Worm (Caenorhabditis elegans): Measurements from ENCODE around the gene C55A6.12.

C55A6.12 gene

ce11 chrV:11497475-11497874 is 5.5 kb downstream of the C55A6.12 start:
- TF ChIP-seq nhr-23 (tag; optimal IDR thresholded peaks at IDR 0.05) (no peak), egl-5 (tag; optimal IDR thresholded peaks at IDR 0.05) (no peak), skn-1 (tag; optimal IDR thresholded peaks at IDR 0.05) (no peak), lin-39 (tag; optimal IDR thresholded peaks at IDR 0.05) (no peak), ztf-11 (tag; optimal IDR thresholded peaks at IDR 0.05) (no peak), fkh-2 (tag; optimal IDR thresholded peaks at IDR 0.05) (no peak), nfya-1 (tag; optimal IDR thresholded peaks at IDR 0.05; ENCODE audit: insufficient read depth) (no peak), ZK546.5 (tag; optimal IDR thresholded peaks at IDR 0.05) (no peak), nhr-76 (tag; optimal IDR thresholded peaks at IDR 0.05) (no peak), nhr-28 (tag; optimal IDR thresholded peaks at IDR 0.05) (no peak), R02D3.7 (tag; optimal IDR thresholded peaks at IDR 0.05) (no peak)

DNA sequence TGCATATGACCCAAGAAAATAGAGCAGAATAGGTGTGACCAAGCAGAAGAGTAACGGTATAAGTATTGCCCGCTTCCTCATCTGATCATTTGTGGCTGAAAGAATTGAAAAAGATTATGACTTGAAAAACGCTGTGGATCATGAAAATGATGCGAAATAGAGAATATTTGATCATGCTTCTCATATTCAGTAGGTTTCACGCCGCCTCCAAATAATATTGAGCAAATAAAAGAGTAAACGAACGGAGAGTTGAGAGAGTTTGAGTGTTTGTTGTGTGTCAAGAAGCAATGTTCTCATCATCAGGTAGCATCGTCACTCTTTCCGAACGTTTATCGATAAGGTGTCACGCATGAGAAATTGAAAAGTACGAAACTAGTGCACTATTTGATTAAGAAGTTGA is 6.6 kb downstream of the C55A6.12 start, which contains the start of gene htrl-1:
TSS of gene htrl-1 (minus strand) at position 101 of the 400 bp plus-strand sequence.
- TF ChIP-seq ama-1 (optimal IDR thresholded peaks at IDR 0.05): no peak
- TF ChIP-seq pha-4 (tag; optimal IDR thresholded peaks at IDR 0.05): peak; percentile 10

ce11 chrV:11492456-11492855 is 10.5 kb downstream of the C55A6.12 start, which contains the start of gene T11F9.21:
Gene T11F9.21, plus strand, starts transcription at chrV:11492756.
- TF ChIP-seq ceh-16 (tag; optimal IDR thresholded peaks at IDR 0.05) (no peak), nhr-237 (tag; optimal IDR thresholded peaks at IDR 0.05) (no peak), skn-1 (tag; optimal IDR thresholded peaks at IDR 0.05) (no peak), unc-62 (GFP tag; optimal IDR thresholded peaks at IDR 0.05) (no peak), egl-5 (tag; optimal IDR thresholded peaks at IDR 0.05) (no peak), nhr-23 (tag; optimal IDR thresholded peaks at IDR 0.05) (no peak), nhr-76 (tag; optimal IDR thresholded peaks at IDR 0.05) (no peak), nhr-28 (tag; optimal IDR thresholded peaks at IDR 0.05) (no peak), unc-39 (tag; optimal IDR thresholded peaks at IDR 0.05) (no peak), nfya-1 (tag; optimal IDR thresholded peaks at IDR 0.05; ENCODE audit: insufficient read depth) (no peak), eor-1 (tag; optimal IDR thresholded peaks at IDR 0.05) (no peak), nhr-25 (tag; optimal IDR thresholded peaks at IDR 0.05) (no peak), lsy-12 (tag; optimal IDR thresholded peaks at IDR 0.05) (no peak)

DNA sequence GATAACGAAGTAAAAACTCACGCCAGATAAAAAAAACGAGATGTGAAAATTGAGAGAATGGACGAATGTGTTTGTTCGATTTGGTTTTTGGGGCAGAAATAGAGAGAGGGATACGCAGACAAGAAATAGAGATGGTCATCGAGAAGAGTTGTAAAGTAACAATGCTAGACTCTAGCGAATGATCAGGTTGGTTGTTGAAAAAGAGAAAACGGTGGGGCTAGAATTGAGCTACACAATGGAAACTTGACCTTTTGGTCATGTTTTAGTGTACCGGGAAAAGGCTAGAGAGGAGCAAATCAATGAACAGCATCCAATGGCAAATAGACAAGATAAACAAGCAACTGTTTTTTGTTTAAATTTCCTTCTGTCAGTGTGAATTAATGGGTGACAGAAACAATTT is 12.5 kb downstream of the C55A6.12 start, which contains the start of gene dhs-19:
TSS of gene dhs-19 (minus strand) at position 101 of the 400 bp plus-strand sequence.
- TF ChIP-seq ceh-16 (tag; optimal IDR thresholded peaks at IDR 0.05) (no peak), egl-27 (tag; optimal IDR thresholded peaks at IDR 0.05) (no peak), elt-1 (tag; optimal IDR thresholded peaks at IDR 0.05) (no peak), elt-2 (tag; optimal IDR thresholded peaks at IDR 0.05) (no peak), daf-12 (tag; optimal IDR thresholded peaks at IDR 0.05) (no peak), eor-1 (tag; optimal IDR thresholded peaks at IDR 0.05) (no peak), lin-15B (tag; optimal IDR thresholded peaks at IDR 0.05) (no peak), ama-1 (optimal IDR thresholded peaks at IDR 0.05) (no peak), R02D3.7 (tag; optimal IDR thresholded peaks at IDR 0.05) (no peak), nhr-23 (tag; optimal IDR thresholded peaks at IDR 0.05) (no peak), sea-2 (GFP tag; optimal IDR thresholded peaks at IDR 0.05) (no peak), egl-5 (tag; optimal IDR thresholded peaks at IDR 0.05) (no peak)

- TF ChIP-seq elt-1 (tag; optimal IDR thresholded peaks at IDR 0.05) (no peak), ceh-9 (tag; optimal IDR thresholded peaks at IDR 0.05) (no peak), zag-1 (tag; optimal IDR thresholded peaks at IDR 0.05) (no peak), unc-62 (GFP tag; optimal IDR thresholded peaks at IDR 0.05) (no peak), R02D3.7 (tag; optimal IDR thresholded peaks at IDR 0.05) (no peak), fkh-2 (tag; optimal IDR thresholded peaks at IDR 0.05) (no peak), egl-27 (tag; optimal IDR thresholded peaks at IDR 0.05) (no peak), daf-12 (tag; optimal IDR thresholded peaks at IDR 0.05) (no peak), mml-1 (tag; optimal IDR thresholded peaks at IDR 0.05) (no peak), egl-5 (tag; optimal IDR thresholded peaks at IDR 0.05) (no peak), fos-1 (tag; optimal IDR thresholded peaks at IDR 0.05) (no peak)
These were observed 14.6 kb downstream of the C55A6.12 start for ce11 chrV:11488288-11488687.

DNA sequence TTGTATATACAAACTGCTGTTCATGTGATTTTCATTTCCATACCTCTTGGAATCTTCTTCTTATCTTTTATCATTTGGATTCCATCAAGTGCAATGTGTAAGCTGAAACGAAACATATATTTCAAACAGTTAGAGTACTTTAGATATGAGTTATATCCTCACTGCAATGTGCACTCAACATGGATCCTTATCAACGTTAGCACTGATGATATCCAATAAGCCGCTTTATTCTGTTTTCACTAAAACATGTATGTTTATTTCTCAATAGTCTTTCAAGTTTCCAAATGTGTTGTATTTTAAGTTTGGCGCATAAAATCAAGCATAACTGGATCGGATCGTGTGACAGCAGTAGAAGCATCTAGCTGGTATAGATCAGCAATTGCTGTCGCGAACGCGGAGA is 16.3 kb downstream of the C55A6.12 start, which contains the start of gene T11F9.10:
TSS of gene T11F9.10 (plus strand) at position 301 of the 400 bp plus-strand sequence.
- TF ChIP-seq nhr-77 (tag; optimal IDR thresholded peaks at IDR 0.05) (no peak), ceh-9 (tag; optimal IDR thresholded peaks at IDR 0.05) (no peak), elt-2 (tag; optimal IDR thresholded peaks at IDR 0.05) (no peak), ceh-16 (tag; optimal IDR thresholded peaks at IDR 0.05) (no peak), sea-2 (GFP tag; optimal IDR thresholded peaks at IDR 0.05) (no peak), ZK546.5 (tag; optimal IDR thresholded peaks at IDR 0.05) (no peak), unc-39 (tag; optimal IDR thresholded peaks at IDR 0.05) (no peak), egl-27 (tag; optimal IDR thresholded peaks at IDR 0.05) (no peak), nhr-43 (tag; optimal IDR thresholded peaks at IDR 0.05; ENCODE audit: poor library complexity, severe bottlenecking) (no peak), mdl-1 (tag; optimal IDR thresholded peaks at IDR 0.05) (no peak), ceh-82 (tag; optimal IDR thresholded peaks at IDR 0.05) (no peak), fkh-2 (tag; optimal IDR thresholded peaks at IDR 0.05) (no peak), lin-39 (tag; optimal IDR thresholded peaks at IDR 0.05) (no peak), nhr-25 (tag; optimal IDR thresholded peaks at IDR 0.05) (no peak), jun-1 (tag; optimal IDR thresholded peaks at IDR 0.05) (no peak), eor-1 (tag; optimal IDR thresholded peaks at IDR 0.05) (no peak), egl-5 (tag; optimal IDR thresholded peaks at IDR 0.05) (no peak), elt-1 (tag; optimal IDR thresholded peaks at IDR 0.05) (no peak), aly-2 (tag; optimal IDR thresholded peaks at IDR 0.05) (no peak), nhr-11 (tag; optimal IDR thresholded peaks at IDR 0.05) (no peak)

All from whole organism, L3 larva.